Fruit fly (Drosophila melanogaster): ENCODE measurements around the gene SH3PX1.

DNA sequence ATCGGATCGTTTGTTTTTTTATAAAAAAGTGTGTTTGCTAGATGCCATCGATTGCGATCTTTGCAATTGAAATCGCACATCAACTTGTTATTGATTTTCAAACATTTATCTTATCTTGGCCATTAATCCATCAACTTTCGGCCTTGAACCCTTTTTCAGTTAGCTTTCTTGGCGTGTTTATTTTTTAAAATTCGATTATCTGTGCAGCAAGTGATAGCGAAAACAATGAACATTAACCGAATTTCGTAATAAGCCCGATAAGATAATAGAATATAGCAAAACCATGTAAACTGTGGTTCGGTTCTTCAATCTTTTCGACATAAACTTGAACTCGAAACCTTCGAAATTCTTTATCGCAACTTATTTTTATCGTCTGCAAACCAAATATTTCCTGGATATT lies 39.3 kb downstream of the SH3PX1 start:
- no peak for TF ChIP-seq Ets21C (GFP tag; optimal IDR thresholded peaks at IDR 0.05)
- TF ChIP-seq CG9139 (GFP tag; optimal IDR thresholded peaks at IDR 0.05), result no peak
- no peak for TF ChIP-seq CG6808 (GFP tag; optimal IDR thresholded peaks at IDR 0.05)
- no peak for TF ChIP-seq acj6 (GFP tag; optimal IDR thresholded peaks at IDR 0.05)
- TF ChIP-seq Eip93F (GFP tag; optimal IDR thresholded peaks at IDR 0.05), result peak; percentile 61
- TF ChIP-seq CG34406 (GFP tag; optimal IDR thresholded peaks at IDR 0.05), result no peak
- no peak for TF ChIP-seq CG4318 (GFP tag; optimal IDR thresholded peaks at IDR 0.05)
